Fruit fly (Drosophila melanogaster) whole organism, embryonic: ENCODE data around the gene Ugt316A1.

Source experiments
- Adf1 ChIP-seq: fragments of 200-800 bp; sonication (Bioruptor generic); IDR thresholded peaks from 2 replicates; pipeline ENCODE4 v1.3.6; 2022; ENCODE audit warnings: missing biosample characterization, missing genetic modification characterization
- B-H2 ChIP-seq: fragments of 200-800 bp; sonication (Bioruptor generic); optimal IDR thresholded peaks from 2 replicates; lab custom pipeline; 2018; ENCODE audit warnings: missing biosample characterization, mild to moderate bottlenecking, missing genetic modification characterization
- Blimp-1 ChIP-seq: fragments of 200-800 bp; sonication (Bioruptor generic); optimal IDR thresholded peaks from 3 replicates; lab custom pipeline; 2018; ENCODE audit warnings: missing biosample characterization, missing genetic modification characterization, mild to moderate bottlenecking, moderate library complexity, missing genetic modification reagents
- CG11456 ChIP-seq: fragments of 200-800 bp; sonication (Bioruptor generic); IDR thresholded peaks from 3 replicates; pipeline ENCODE4 v1.3.6; 2022; ENCODE audit warnings: missing biosample characterization, missing genetic modification characterization
- CG11696 ChIP-seq: fragments of 200-800 bp; sonication (Bioruptor generic); IDR thresholded peaks from 2 replicates; pipeline ENCODE4 v1.3.6; 2022; ENCODE audit warnings: missing biosample characterization, missing genetic modification characterization
- CG12219 ChIP-seq: fragments of 200-800 bp; sonication (Bioruptor generic); optimal IDR thresholded peaks from 3 replicates; lab custom pipeline; 2018; ENCODE audit warnings: missing biosample characterization, mild to moderate bottlenecking, missing genetic modification characterization
- CG12769 ChIP-seq: fragments of 200-800 bp; sonication (Bioruptor generic); optimal IDR thresholded peaks from 2 replicates; lab custom pipeline; 2019; ENCODE audit warnings: missing biosample characterization, mild to moderate bottlenecking, missing genetic modification characterization, moderate library complexity
- CG13296 ChIP-seq: fragments of 200-800 bp; sonication (Bioruptor generic); optimal IDR thresholded peaks from 3 replicates; lab custom pipeline; 2018; ENCODE audit warnings: missing biosample characterization, mild to moderate bottlenecking, missing genetic modification characterization
- CG15073 ChIP-seq: fragments of 200-800 bp; sonication (Bioruptor generic); optimal IDR thresholded peaks from 2 replicates; lab custom pipeline; 2016; ENCODE audit warnings: missing biosample characterization, missing genetic modification characterization
- CG15514 ChIP-seq: fragments of 200-800 bp; sonication (Bioruptor generic); optimal IDR thresholded peaks from 3 replicates; lab custom pipeline; 2017; ENCODE audit warnings: missing biosample characterization, missing genetic modification characterization, mild to moderate bottlenecking, moderate library complexity, missing genetic modification reagents
- CG17385 ChIP-seq: fragments of 200-800 bp; sonication (Bioruptor generic); optimal IDR thresholded peaks from 3 replicates; lab custom pipeline; 2018; ENCODE audit warnings: missing biosample characterization, mild to moderate bottlenecking, missing genetic modification characterization
- CG17802 ChIP-seq: fragments of 200-800 bp; sonication (Bioruptor generic); optimal IDR thresholded peaks from 2 replicates; lab custom pipeline; 2018; ENCODE audit warnings: missing biosample characterization, mild to moderate bottlenecking, missing genetic modification characterization, moderate library complexity
- CG32772 ChIP-seq: fragments of 200-800 bp; sonication (Bioruptor generic); IDR thresholded peaks from 2 replicates; pipeline ENCODE4 v1.3.6; 2022; ENCODE audit warnings: missing biosample characterization, missing genetic modification characterization
- CG6689 ChIP-seq: fragments of 200-800 bp; sonication (Bioruptor generic); IDR thresholded peaks from 2 replicates; pipeline ENCODE4 v1.3.6; 2022; ENCODE audit warnings: missing biosample characterization, missing genetic modification characterization
- CG7556 ChIP-seq: fragments of 200-800 bp; sonication (Bioruptor generic); optimal IDR thresholded peaks from 2 replicates; lab custom pipeline; 2017; ENCODE audit warnings: missing biosample characterization, mild to moderate bottlenecking, missing genetic modification characterization
- CG8089 ChIP-seq: fragments of 200-800 bp; sonication (Bioruptor generic); optimal IDR thresholded peaks from 3 replicates; lab custom pipeline; 2016; ENCODE audit warnings: missing biosample characterization, missing genetic modification characterization
- Drgx ChIP-seq: fragments of 200-800 bp; sonication (Bioruptor generic); IDR thresholded peaks from 2 replicates; pipeline ENCODE4 v1.3.6; 2022; ENCODE audit warnings: missing biosample characterization, missing genetic modification characterization
- Ets97D ChIP-seq: fragments of 200-800 bp; sonication (Bioruptor generic); optimal IDR thresholded peaks from 3 replicates; lab custom pipeline; 2016; ENCODE audit warnings: missing biosample characterization, missing genetic modification characterization
- Fer1 ChIP-seq: fragments of 200-800 bp; sonication (Bioruptor generic); optimal IDR thresholded peaks from 2 replicates; lab custom pipeline; 2017; ENCODE audit warnings: missing biosample characterization, mild to moderate bottlenecking, missing genetic modification characterization
- Hand ChIP-seq: fragments of 200-800 bp; sonication (Bioruptor generic); optimal IDR thresholded peaks from 2 replicates; lab custom pipeline; 2017; ENCODE audit warnings: mild to moderate bottlenecking, missing biosample characterization, missing genetic modification reagents, missing genetic modification characterization
- Hey ChIP-seq: fragments of 200-800 bp; sonication (Bioruptor generic); optimal IDR thresholded peaks from 3 replicates; lab custom pipeline; 2018; ENCODE audit warnings: missing biosample characterization, mild to moderate bottlenecking, missing genetic modification characterization
- Jarid2 ChIP-seq: fragments of 200-800 bp; sonication (Bioruptor generic); optimal IDR thresholded peaks from 3 replicates; lab custom pipeline; 2017; ENCODE audit warnings: mild to moderate bottlenecking, missing biosample characterization, missing genetic modification reagents, missing genetic modification characterization
- Med ChIP-seq: fragments of 200-800 bp; sonication (Bioruptor generic); peaks from one replicate; lab custom pipeline; 2016; ENCODE audit warnings: missing biosample characterization, missing genetic modification characterization, mild to moderate bottlenecking, inconsistent platforms, moderate library complexity
- NfI ChIP-seq: fragments of 200-800 bp; sonication (Bioruptor generic); optimal IDR thresholded peaks from 3 replicates; lab custom pipeline; 2018; ENCODE audit warnings: missing biosample characterization, mild to moderate bottlenecking, missing genetic modification characterization, moderate library complexity
- Sox100B ChIP-seq: fragments of 200-800 bp; sonication (Bioruptor generic); optimal IDR thresholded peaks from 3 replicates; lab custom pipeline; 2018; ENCODE audit warnings: missing biosample characterization, mild to moderate bottlenecking, missing genetic modification characterization
- Usf ChIP-seq: fragments of 200-800 bp; sonication (Bioruptor generic); optimal IDR thresholded peaks from 2 replicates; lab custom pipeline; 2017; ENCODE audit warnings: missing genotype, missing biosample characterization, missing genetic modification characterization
- ab ChIP-seq: fragments of 200-800 bp; sonication (Bioruptor generic); optimal IDR thresholded peaks from 2 replicates; lab custom pipeline; 2016; ENCODE audit warnings: missing biosample characterization, missing genetic modification characterization
- abd-A ChIP-seq: fragments of 200-800 bp; sonication (Bioruptor generic); optimal IDR thresholded peaks from 3 replicates; lab custom pipeline; 2019; ENCODE audit warnings: missing biosample characterization, mild to moderate bottlenecking, missing genetic modification characterization, moderate library complexity
- ato ChIP-seq: fragments of 200-800 bp; sonication (Bioruptor generic); IDR thresholded peaks from 2 replicates; pipeline ENCODE4 v1.3.6; 2022; ENCODE audit warnings: missing biosample characterization, missing genetic modification characterization; ENCODE audit not compliant: partially characterized antibody
- bsh ChIP-seq, 2 experiments: fragments of 200-800 bp; sonication (Bioruptor generic); optimal IDR thresholded peaks; 2 replicates each; lab custom pipeline; 2017 to 2018; ENCODE audit warnings: mild to moderate bottlenecking in 2 of 2, missing biosample characterization in 2 of 2, missing genetic modification characterization in 2 of 2, moderate library complexity in 1 of 2
- cg ChIP-seq: fragments of 200-800 bp; sonication (Bioruptor generic); optimal IDR thresholded peaks from 3 replicates; lab custom pipeline; 2019; ENCODE audit warnings: missing biosample characterization, mild to moderate bottlenecking, missing genetic modification characterization, moderate library complexity
- chm ChIP-seq: fragments of 200-800 bp; sonication (Bioruptor generic); IDR thresholded peaks from 2 replicates; pipeline ENCODE4 v1.3.6; 2022; ENCODE audit warnings: missing biosample characterization, missing genetic modification characterization
- dati ChIP-seq: fragments of 200-800 bp; sonication (Bioruptor generic); IDR thresholded peaks from 2 replicates; pipeline ENCODE4 v1.3.6; 2022; ENCODE audit warnings: missing biosample characterization, missing genetic modification characterization
- ewg ChIP-seq: fragments of 200-800 bp; sonication (Bioruptor generic); optimal IDR thresholded peaks from 3 replicates; lab custom pipeline; 2017; ENCODE audit warnings: mild to moderate bottlenecking, missing biosample characterization, missing genetic modification reagents, missing genetic modification characterization
- exex ChIP-seq: fragments of 200-800 bp; sonication (Bioruptor generic); optimal IDR thresholded peaks from 4 replicates; lab custom pipeline; 2018; ENCODE audit warnings: missing biosample characterization, mild to moderate bottlenecking, missing genetic modification characterization, moderate library complexity
- gcm2 ChIP-seq: fragments of 200-800 bp; sonication (Bioruptor generic); optimal IDR thresholded peaks from 2 replicates; lab custom pipeline; 2016; ENCODE audit warnings: missing biosample characterization, missing genetic modification characterization
- grn ChIP-seq: fragments of 200-800 bp; sonication (Bioruptor generic); optimal IDR thresholded peaks from 3 replicates; lab custom pipeline; 2017; ENCODE audit warnings: missing biosample characterization, missing genetic modification characterization
- gsb ChIP-seq: fragments of 200-800 bp; sonication (Bioruptor generic); IDR thresholded peaks from 2 replicates; pipeline ENCODE4 v1.3.6; 2022; ENCODE audit warnings: missing biosample characterization, missing genetic modification characterization
- her ChIP-seq: fragments of 200-800 bp; sonication (Bioruptor generic); optimal IDR thresholded peaks from 2 replicates; lab custom pipeline; 2016; ENCODE audit warnings: missing biosample characterization, missing genetic modification characterization
- maf-S ChIP-seq: fragments of 200-800 bp; sonication (Bioruptor generic); optimal IDR thresholded peaks from 2 replicates; lab custom pipeline; 2016; ENCODE audit warnings: missing biosample characterization, missing genetic modification characterization
- psq ChIP-seq: fragments of 200-800 bp; sonication (Bioruptor generic); optimal IDR thresholded peaks from 2 replicates; lab custom pipeline; 2017; ENCODE audit warnings: missing biosample characterization, missing genetic modification characterization
- repo ChIP-seq: fragments of 200-800 bp; sonication (Bioruptor generic); optimal IDR thresholded peaks from 2 replicates; lab custom pipeline; 2016; ENCODE audit warnings: missing biosample characterization, missing genetic modification characterization
- row ChIP-seq: fragments of 200-800 bp; sonication (Bioruptor generic); IDR thresholded peaks from 3 replicates; pipeline ENCODE4 v1.3.6; 2022; ENCODE audit warnings: missing biosample characterization, missing genetic modification characterization
- run ChIP-seq: fragments of 200-800 bp; sonication (Bioruptor generic); optimal IDR thresholded peaks from 3 replicates; lab custom pipeline; 2018; ENCODE audit warnings: missing biosample characterization, mild to moderate bottlenecking, missing genetic modification characterization
- vvl ChIP-seq: fragments of 200-800 bp; sonication (Bioruptor generic); IDR thresholded peaks from 2 replicates; pipeline ENCODE4 v1.3.6; 2022; ENCODE audit warnings: missing biosample characterization, missing genetic modification characterization
- zfh1 ChIP-seq: fragments of 200-800 bp; sonication (Bioruptor generic); IDR thresholded peaks from 3 replicates; pipeline ENCODE4 v1.3.6; 2022; ENCODE audit warnings: missing biosample characterization, missing genetic modification characterization

Ugt316A1 gene

dm6 chr3L:19086364-19087200, 24.0 kb upstream of the Ugt316A1 start, which contains the start of gene Mkp3 (continued):
- TF ChIP-seq CG6689 (GFP tag; lab: Robert Waterston, UW) (peak; percentile 94), Sox100B (GFP tag; lab: Kevin White, UChicago) (peak; percentile 92), vvl (peak; percentile 94), exex (tag; lab: Kevin White, UChicago) (peak; percentile 63), CG12219 (GFP tag; lab: Kevin White, UChicago) (peak; percentile 82), her (GFP tag; lab: Kevin White, UChicago) (no peak), run (tag; lab: Kevin White, UChicago) (peak; percentile 83), dati (GFP tag; lab: Robert Waterston, UW) (peak; percentile 53; the same call in 1 of the 2 replicates), Ets97D (GFP tag; lab: Kevin White, UChicago) (no peak), CG17802 (no peak), CG15514 (GFP tag; lab: Kevin White, UChicago) (peak; percentile 84), CG11696 (no peak; the same call in 1 of the 2 replicates), maf-S (GFP tag; lab: Kevin White, UChicago) (no peak), Drgx (peak; percentile 92), Hey (tag; lab: Kevin White, UChicago) (no peak), Blimp-1 (GFP tag; lab: Kevin White, UChicago) (peak; percentile 82), ewg (peak; percentile 51)

DNA sequence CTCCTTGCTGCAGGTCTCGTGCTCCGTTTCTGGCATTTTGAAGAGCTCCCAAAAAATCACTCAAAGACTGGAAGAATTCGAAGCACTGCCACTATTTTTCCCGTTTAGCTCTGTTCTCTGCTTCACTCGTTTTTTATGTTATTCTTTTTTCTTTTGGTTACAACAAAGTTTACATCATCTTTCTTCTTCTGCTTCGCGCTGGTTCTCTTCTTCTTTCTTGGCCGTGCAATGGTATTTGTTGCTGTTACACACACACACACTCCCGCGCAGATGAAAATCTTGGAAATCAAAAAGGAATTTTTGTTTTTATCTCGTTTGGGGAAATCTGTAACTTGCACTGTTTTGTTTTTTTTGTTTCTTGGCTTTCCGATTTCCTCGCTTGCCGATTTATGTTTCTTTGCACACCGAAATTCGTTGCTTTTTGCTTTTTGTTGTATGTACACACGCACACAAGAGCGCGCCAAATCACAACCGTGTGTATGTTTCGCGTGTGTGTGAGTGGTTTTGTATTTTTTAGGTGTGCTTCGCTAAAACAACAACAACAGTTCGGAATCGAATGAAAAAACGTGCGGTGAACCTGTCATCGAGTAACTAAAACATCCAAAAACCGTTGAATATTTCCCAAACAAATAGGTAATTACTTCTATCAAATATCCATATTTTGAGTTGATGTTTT, 23.2 kb upstream of the Ugt316A1 start:
- TF ChIP-seq CG12769 (tag; lab: Kevin White, UChicago) (peak; percentile 63), Adf1 (no peak), Hand (GFP tag; lab: Kevin White, UChicago) (no peak), bsh (GFP tag; optimal IDR thresholded peaks at IDR 0.05; lab: Kevin White, UChicago) (no peak), CG17385 (peak; percentile 92), repo (GFP tag; lab: Kevin White, UChicago) (no peak), dati (GFP tag; lab: Robert Waterston, UW) (no peak), cg (GFP tag; lab: Kevin White, UChicago) (peak; percentile 94), CG13296 (GFP tag; lab: Kevin White, UChicago) (peak; percentile 10), abd-A (tag; lab: Kevin White, UChicago) (peak; percentile 80), Med (GFP tag; lab: Kevin White, UChicago) (peak; percentile 74), row (GFP tag; lab: Robert Waterston, UW) (no peak), Jarid2 (GFP tag; lab: Kevin White, UChicago) (peak; percentile 93), zfh1 (0 out of 3 replicates have a peak, but pooled peaks have one; percentile 4), CG15514 (GFP tag; lab: Kevin White, UChicago) (peak; percentile 35), chm (GFP tag; lab: Robert Waterston, UW) (peak; percentile 13; the same call in 1 of the 2 replicates), Usf (GFP tag; lab: Kevin White, UChicago) (no peak), CG32772 (GFP tag; lab: Robert Waterston, UW) (no peak), run (tag; lab: Kevin White, UChicago) (peak; percentile 17), CG8089 (no peak), CG7556 (GFP tag; lab: Kevin White, UChicago) (no peak), NfI (peak; percentile 8), B-H2 (GFP tag; lab: Kevin White, UChicago) (no peak), ato (GFP tag; lab: Robert Waterston, UW) (0 out of 2 replicates have a peak, but pooled peaks have one; percentile 27), gcm2 (no peak), grn (GFP tag; lab: Kevin White, UChicago) (peak; percentile 37), CG15073 (GFP tag; lab: Kevin White, UChicago) (no peak), ab (no peak), CG11456 (no peak), Fer1 (GFP tag; lab: Kevin White, UChicago) (peak; percentile 23), gsb (GFP tag; lab: Robert Waterston, UW) (no peak), psq (peak; percentile 51)
